Fruit fly (Drosophila melanogaster) whole organism, embryonic: Measurements from ENCODE around the gene Ts.

ENCODE experiments used
- ATbp ChIP-seq: fragments of 200-800 bp; sonication (Bioruptor generic); optimal IDR thresholded peaks from 2 replicates; lab custom pipeline; 2017; ENCODE audit warnings: missing biosample characterization, mild to moderate bottlenecking, missing genetic modification characterization, missing genetic modification reagents
- Atf3 ChIP-seq: fragments of 200-800 bp; sonication (Bioruptor generic); optimal IDR thresholded peaks from 3 replicates; lab custom pipeline; 2016; ENCODE audit warnings: missing biosample characterization, missing genetic modification characterization
- C15 ChIP-seq: fragments of 200-800 bp; sonication (Bioruptor generic); IDR thresholded peaks from 3 replicates; pipeline ENCODE4 v1.3.6; 2022; ENCODE audit warnings: missing biosample characterization, missing genetic modification characterization
- CG10267 ChIP-seq: fragments of 200-800 bp; sonication (Bioruptor generic); optimal IDR thresholded peaks from 2 replicates; lab custom pipeline; 2018; ENCODE audit warnings: missing biosample characterization, mild to moderate bottlenecking, missing genetic modification characterization, moderate library complexity
- CG10979 ChIP-seq: fragments of 200-800 bp; sonication (Bioruptor generic); optimal IDR thresholded peaks from 2 replicates; lab custom pipeline; 2018; ENCODE audit warnings: missing biosample characterization, mild to moderate bottlenecking, missing genetic modification characterization, moderate library complexity
- CG1233 ChIP-seq: fragments of 200-800 bp; sonication (Bioruptor generic); optimal IDR thresholded peaks from 4 replicates; lab custom pipeline; 2018; ENCODE audit warnings: missing biosample characterization, mild to moderate bottlenecking, missing genetic modification characterization
- CG12744 ChIP-seq: fragments of 200-800 bp; sonication (Bioruptor generic); optimal IDR thresholded peaks from 2 replicates; lab custom pipeline; 2016; ENCODE audit warnings: missing biosample characterization, missing genetic modification characterization
- CG13894 ChIP-seq: fragments of 200-800 bp; sonication (Bioruptor generic); optimal IDR thresholded peaks from 3 replicates; lab custom pipeline; 2018; ENCODE audit warnings: missing biosample characterization, mild to moderate bottlenecking, missing genetic modification characterization, moderate library complexity
- CG15269 ChIP-seq: fragments of 200-800 bp; sonication (Bioruptor generic); optimal IDR thresholded peaks from 2 replicates; lab custom pipeline; 2018; ENCODE audit warnings: missing biosample characterization, mild to moderate bottlenecking, missing genetic modification characterization, moderate library complexity
- CG1529 ChIP-seq: fragments of 200-800 bp; sonication (Bioruptor generic); optimal IDR thresholded peaks from 3 replicates; lab custom pipeline; 2018; ENCODE audit warnings: missing biosample characterization, missing genetic modification characterization
- CG17802 ChIP-seq: fragments of 200-800 bp; sonication (Bioruptor generic); optimal IDR thresholded peaks from 2 replicates; lab custom pipeline; 2018; ENCODE audit warnings: missing biosample characterization, mild to moderate bottlenecking, missing genetic modification characterization, moderate library complexity
- CG2202 ChIP-seq: fragments of 200-800 bp; sonication (Bioruptor generic); optimal IDR thresholded peaks from 2 replicates; lab custom pipeline; 2018; ENCODE audit warnings: missing biosample characterization, mild to moderate bottlenecking, missing genetic modification characterization
- CG30020 ChIP-seq: fragments of 200-800 bp; optimal IDR thresholded peaks from 2 replicates; lab custom pipeline; 2019; ENCODE audit warnings: missing biosample characterization, mild to moderate bottlenecking, missing genetic modification characterization, moderate library complexity
- CG4820 ChIP-seq: fragments of 200-800 bp; sonication (Bioruptor generic); optimal IDR thresholded peaks from 3 replicates; lab custom pipeline; 2016; ENCODE audit warnings: missing biosample characterization, missing genetic modification characterization
- CG5245 ChIP-seq: fragments of 200-800 bp; sonication (Bioruptor generic); optimal IDR thresholded peaks from 3 replicates; lab custom pipeline; 2016; ENCODE audit warnings: missing biosample characterization, missing genetic modification characterization
- CG5953 ChIP-seq: fragments of 200-800 bp; sonication (Bioruptor generic); IDR thresholded peaks from 2 replicates; pipeline ENCODE4 v1.3.6; 2022; ENCODE audit warnings: missing biosample characterization, missing genetic modification characterization
- CG7556 ChIP-seq: fragments of 200-800 bp; sonication (Bioruptor generic); optimal IDR thresholded peaks from 2 replicates; lab custom pipeline; 2017; ENCODE audit warnings: missing biosample characterization, mild to moderate bottlenecking, missing genetic modification characterization
- CG7839 ChIP-seq: fragments of 200-800 bp; sonication (Bioruptor generic); optimal IDR thresholded peaks from 3 replicates; lab custom pipeline; 2018; ENCODE audit warnings: missing biosample characterization, mild to moderate bottlenecking, missing genetic modification characterization, moderate library complexity
- CG9817 ChIP-seq: fragments of 200-800 bp; sonication (Bioruptor generic); optimal IDR thresholded peaks from 2 replicates; lab custom pipeline; 2018; ENCODE audit warnings: missing biosample characterization, mild to moderate bottlenecking, missing genetic modification characterization, moderate library complexity
- CG9932 ChIP-seq: fragments of 200-800 bp; sonication (Bioruptor generic); IDR thresholded peaks from 2 replicates; pipeline ENCODE4 v1.3.6; 2022; ENCODE audit warnings: missing biosample characterization, missing genetic modification characterization
- Chrac-16 ChIP-seq: fragments of 200-800 bp; sonication (Bioruptor generic); optimal IDR thresholded peaks from 3 replicates; lab custom pipeline; 2016; ENCODE audit warnings: missing biosample characterization, missing genetic modification characterization
- CoRest ChIP-seq: fragments of 200-800 bp; sonication (Bioruptor generic); optimal IDR thresholded peaks from 3 replicates; lab custom pipeline; 2018; ENCODE audit warnings: missing biosample characterization, mild to moderate bottlenecking, missing genetic modification characterization, moderate library complexity
- Deaf1 ChIP-seq: fragments of 200-800 bp; optimal IDR thresholded peaks from 3 replicates; lab custom pipeline; 2019; ENCODE audit warnings: missing biosample characterization, mild to moderate bottlenecking, missing genetic modification characterization, moderate library complexity
- Fer2 ChIP-seq: fragments of 200-800 bp; sonication (Bioruptor generic); optimal IDR thresholded peaks from 2 replicates; lab custom pipeline; 2018; ENCODE audit warnings: missing biosample characterization, mild to moderate bottlenecking, missing genetic modification characterization, moderate library complexity
- Gsc ChIP-seq: fragments of 200-800 bp; sonication (Bioruptor generic); IDR thresholded peaks from 2 replicates; pipeline ENCODE4 v1.3.6; 2022; ENCODE audit warnings: missing biosample characterization, missing genetic modification characterization
- HLHmδ ChIP-seq: fragments of 200-800 bp; sonication (Bioruptor generic); optimal IDR thresholded peaks from 2 replicates; lab custom pipeline; 2018; ENCODE audit warnings: missing biosample characterization, mild to moderate bottlenecking, missing genetic modification characterization, moderate library complexity
- Hand ChIP-seq: fragments of 200-800 bp; sonication (Bioruptor generic); optimal IDR thresholded peaks from 2 replicates; lab custom pipeline; 2017; ENCODE audit warnings: mild to moderate bottlenecking, missing biosample characterization, missing genetic modification reagents, missing genetic modification characterization
- Mad ChIP-seq: fragments of 200-800 bp; sonication (Bioruptor generic); optimal IDR thresholded peaks from 2 replicates; lab custom pipeline; 2016; ENCODE audit warnings: missing biosample characterization, missing genetic modification characterization
- Med ChIP-seq: fragments of 200-800 bp; sonication (Bioruptor generic); peaks from one replicate; lab custom pipeline; 2016; ENCODE audit warnings: missing biosample characterization, missing genetic modification characterization, mild to moderate bottlenecking, inconsistent platforms, moderate library complexity
- Spps ChIP-seq: fragments of 200-800 bp; sonication (Bioruptor generic); optimal IDR thresholded peaks from 2 replicates; lab custom pipeline; 2018; ENCODE audit warnings: missing biosample characterization, mild to moderate bottlenecking, missing genetic modification characterization
- ara ChIP-seq: fragments of 200-800 bp; sonication (Bioruptor generic); IDR thresholded peaks from 2 replicates; pipeline ENCODE4 v1.3.6; 2022; ENCODE audit warnings: missing biosample characterization, missing genetic modification characterization
- bab2 ChIP-seq: fragments of 200-800 bp; sonication (Bioruptor generic); optimal IDR thresholded peaks from 2 replicates; lab custom pipeline; 2016; ENCODE audit warnings: missing biosample characterization, missing genetic modification characterization
- cg ChIP-seq: fragments of 200-800 bp; sonication (Bioruptor generic); optimal IDR thresholded peaks from 3 replicates; lab custom pipeline; 2019; ENCODE audit warnings: missing biosample characterization, mild to moderate bottlenecking, missing genetic modification characterization, moderate library complexity
- chif ChIP-seq, 2 experiments: fragments of 200-800 bp; sonication (Bioruptor generic); optimal IDR thresholded peaks; 3 replicates each; lab custom pipeline; 2016; ENCODE audit warnings: missing biosample characterization in 2 of 2, missing genetic modification characterization in 2 of 2
- crol ChIP-seq: fragments of 200-800 bp; sonication (Bioruptor generic); IDR thresholded peaks from 2 replicates; pipeline ENCODE4 v1.3.6; 2022; ENCODE audit warnings: missing biosample characterization, missing genetic modification characterization
- ewg ChIP-seq: fragments of 200-800 bp; sonication (Bioruptor generic); optimal IDR thresholded peaks from 3 replicates; lab custom pipeline; 2017; ENCODE audit warnings: mild to moderate bottlenecking, missing biosample characterization, missing genetic modification reagents, missing genetic modification characterization
- hkb ChIP-seq, 2 experiments: fragments of 200-800 bp in 1 of 2; fragments of >200 bp in 1 of 2; sonication (Bioruptor generic) in 1 of 2; IDR thresholded peaks in 1 of 2; optimal IDR thresholded peaks in 1 of 2; 2 replicates each; pipeline versions ENCODE4 v1.3.6 to Lab custom; 2017 to 2022; ENCODE audit warnings: missing biosample characterization in 1 of 2, missing genetic modification characterization in 1 of 2
- ind ChIP-seq: fragments of 200-800 bp; sonication (Bioruptor generic); optimal IDR thresholded peaks from 3 replicates; lab custom pipeline; 2016; ENCODE audit warnings: missing biosample characterization, missing genetic modification characterization
- jigr1 ChIP-seq: fragments of 200-800 bp; sonication (Bioruptor generic); IDR thresholded peaks from 3 replicates; pipeline ENCODE4 v1.3.6; 2022; ENCODE audit warnings: missing biosample characterization, missing genetic modification characterization
- lilli ChIP-seq: fragments of 200-800 bp; sonication (Bioruptor generic); optimal IDR thresholded peaks from 3 replicates; lab custom pipeline; 2016; ENCODE audit warnings: missing biosample characterization, missing genetic modification characterization
- mirr ChIP-seq: fragments of 200-800 bp; sonication (Bioruptor generic); optimal IDR thresholded peaks from 3 replicates; lab custom pipeline; 2018; ENCODE audit warnings: missing biosample characterization, mild to moderate bottlenecking, missing genetic modification characterization
- pros ChIP-seq: fragments of 200-800 bp; sonication (Bioruptor generic); optimal IDR thresholded peaks from 3 replicates; lab custom pipeline; 2019; ENCODE audit warnings: missing biosample characterization, mild to moderate bottlenecking, missing genetic modification characterization, moderate library complexity
- ranshi ChIP-seq: fragments of 200-800 bp; sonication (Bioruptor generic); IDR thresholded peaks from 2 replicates; pipeline ENCODE4 v1.3.6; 2022; ENCODE audit warnings: missing biosample characterization, missing genetic modification characterization
- row ChIP-seq: fragments of 200-800 bp; sonication (Bioruptor generic); IDR thresholded peaks from 3 replicates; pipeline ENCODE4 v1.3.6; 2022; ENCODE audit warnings: missing biosample characterization, missing genetic modification characterization
- sisA ChIP-seq: fragments of 200-800 bp; sonication (Bioruptor generic); IDR thresholded peaks from 2 replicates; pipeline ENCODE4 v1.3.6; 2022; ENCODE audit warnings: missing biosample characterization, missing genetic modification characterization
- slou ChIP-seq: fragments of 200-800 bp; sonication (Bioruptor generic); optimal IDR thresholded peaks from 3 replicates; lab custom pipeline; 2016; ENCODE audit warnings: missing biosample characterization, missing genetic modification characterization
- vvl ChIP-seq: fragments of 200-800 bp; sonication (Bioruptor generic); IDR thresholded peaks from 2 replicates; pipeline ENCODE4 v1.3.6; 2022; ENCODE audit warnings: missing biosample characterization, missing genetic modification characterization
- zen2 ChIP-seq: fragments of 200-800 bp; sonication (Bioruptor generic); IDR thresholded peaks from 3 replicates; pipeline ENCODE4 v1.3.6; 2022; ENCODE audit warnings: missing biosample characterization, missing genetic modification characterization; ENCODE audit not compliant: partially characterized antibody

Gene Ts

DNA sequence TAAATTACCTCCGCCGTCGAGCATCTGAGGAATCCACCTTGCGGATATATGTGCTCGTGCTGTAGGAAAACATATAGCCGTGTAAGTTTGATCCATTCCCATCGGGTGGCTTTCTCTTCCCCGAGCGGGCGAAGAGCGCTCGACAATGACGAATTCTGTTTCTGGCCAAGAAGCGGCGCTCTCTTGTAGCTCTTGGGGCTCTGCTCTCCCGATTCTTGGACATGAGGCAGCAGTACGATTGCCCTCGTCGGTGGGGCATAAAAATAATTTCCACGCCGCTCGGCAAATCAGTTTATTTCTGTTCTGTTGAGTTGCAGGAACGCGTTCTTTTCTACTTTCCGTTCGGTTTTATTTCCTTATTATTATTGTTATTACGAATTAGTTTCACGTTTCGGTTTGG is 10.6 kb downstream of the Ts start (continued):
- TF ChIP-seq CG30020 (tag; lab: Kevin White, UChicago): no peak
- TF ChIP-seq mirr: no peak
- no peak for TF ChIP-seq CG15269 (tag; lab: Kevin White, UChicago)
- 0 out of 3 replicates have a peak, but pooled peaks have one; percentile 19 for TF ChIP-seq zen2
- peak; percentile 82 for TF ChIP-seq Deaf1 (tag; lab: Kevin White, UChicago)
- TF ChIP-seq Med (GFP tag; lab: Kevin White, UChicago): peak; percentile 58

DNA sequence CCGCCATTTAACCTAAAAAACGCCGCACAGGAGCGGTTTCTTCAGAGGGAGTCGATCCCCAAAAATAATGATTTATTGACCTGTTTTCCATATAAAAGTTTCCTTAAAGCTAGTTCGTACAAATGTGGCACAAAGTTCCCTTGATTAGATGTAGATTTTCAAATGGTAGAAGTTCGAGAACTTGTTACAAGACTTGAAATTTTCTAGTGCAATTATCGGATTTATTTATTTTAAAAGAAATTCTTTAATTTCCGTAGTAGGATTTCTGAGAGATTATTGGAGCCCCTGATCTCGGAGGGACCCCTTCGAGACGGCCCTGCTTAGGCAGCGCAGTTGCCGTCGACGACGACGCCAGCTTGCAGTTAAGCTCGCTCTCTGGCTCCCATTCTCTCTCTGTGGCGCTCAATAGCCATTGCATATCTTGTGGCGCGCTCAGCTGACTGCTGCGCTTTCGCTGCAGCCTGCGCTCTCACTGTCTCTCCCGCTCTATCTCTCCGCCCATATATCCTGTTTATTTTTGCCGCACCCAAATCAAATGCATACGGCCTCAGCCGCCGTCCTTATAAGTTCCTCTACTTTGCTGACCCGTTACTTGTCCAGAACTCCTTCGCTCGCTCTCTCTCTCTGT is 11.8 kb downstream of the Ts start:
- peak; percentile 12 for TF ChIP-seq CG9817 (tag; lab: Kevin White, UChicago)
- TF ChIP-seq CG10979 (tag; lab: Kevin White, UChicago): peak; percentile 81
- no peak for TF ChIP-seq CG9932 (GFP tag; lab: Robert Waterston, UW)
- peak; percentile 4 for TF ChIP-seq bab2
- peak; percentile 57 for TF ChIP-seq row (GFP tag; lab: Robert Waterston, UW)
- peak in 1 of 2 experiments; percentile 47 for TF ChIP-seq chif (GFP tag; optimal IDR thresholded peaks at IDR 0.05; lab: Kevin White, UChicago)
- TF ChIP-seq CG13894 (tag; lab: Kevin White, UChicago): no peak
- peak; percentile 54 for TF ChIP-seq ewg
- peak; percentile 35; the same call in 1 of the 2 replicates for TF ChIP-seq Gsc (GFP tag; lab: Robert Waterston, UW)
- peak; percentile 18; the same call in 1 of the 2 replicates for TF ChIP-seq ranshi
- TF ChIP-seq vvl (GFP tag; lab: Robert Waterston, UW): peak; percentile 51; the same call in 1 of the 2 replicates
- no peak for TF ChIP-seq CG2202 (tag; lab: Kevin White, UChicago)
- TF ChIP-seq crol: no peak
- peak; percentile 63 for TF ChIP-seq CG4820 (GFP tag; lab: Kevin White, UChicago)
- no peak for TF ChIP-seq CG7556
- peak; percentile 47 for TF ChIP-seq CG10267
- peak; percentile 27 for TF ChIP-seq Spps
- TF ChIP-seq ara (GFP tag; lab: Robert Waterston, UW): peak; percentile 43; the same call in 1 of the 2 replicates
- peak; percentile 30 for TF ChIP-seq Mad (GFP tag; lab: Kevin White, UChicago)
- peak; percentile 64 for TF ChIP-seq ATbp
- TF ChIP-seq ind (GFP tag; lab: Kevin White, UChicago): peak; percentile 47
- peak; percentile 2 for TF ChIP-seq CG1233 (GFP tag; lab: Kevin White, UChicago)
- no peak for TF ChIP-seq pros
- no peak for TF ChIP-seq lilli (GFP tag; lab: Kevin White, UChicago)
- TF ChIP-seq Fer2: no peak
- TF ChIP-seq Chrac-16 (GFP tag; lab: Kevin White, UChicago): no peak
- TF ChIP-seq CG17802 (tag; lab: Kevin White, UChicago): no peak
- TF ChIP-seq HLHmδ (GFP tag; lab: Kevin White, UChicago): no peak
- TF ChIP-seq C15 (GFP tag; lab: Robert Waterston, UW): no peak
- TF ChIP-seq jigr1 (GFP tag; lab: Robert Waterston, UW): peak; percentile 59; the same call in 1 of the 3 replicates
- peak; percentile 13 for TF ChIP-seq CG5245
- TF ChIP-seq Atf3: peak; percentile 1
- TF ChIP-seq sisA (GFP tag; lab: Robert Waterston, UW): peak; percentile 67
- no peak for TF ChIP-seq cg
- no peak for TF ChIP-seq slou (GFP tag; lab: Kevin White, UChicago)
- no peak for TF ChIP-seq CG5953
- TF ChIP-seq CG7839 (tag; lab: Kevin White, UChicago): peak; percentile 72
- peak; percentile 14 for TF ChIP-seq CG1529
- TF ChIP-seq CG12744 (GFP tag; lab: Kevin White, UChicago): no peak
- TF ChIP-seq hkb (optimal IDR thresholded peaks at IDR 0.05; lab: Kevin White, UChicago): no peak
- TF ChIP-seq hkb (GFP tag; IDR thresholded peaks at IDR 0.05; lab: Robert Waterston, UW): peak; percentile 48; the same call in 1 of the 2 replicates
- peak; percentile 63 for TF ChIP-seq CoRest (tag; lab: Kevin White, UChicago)
- no peak for TF ChIP-seq Hand
